Worm (Caenorhabditis elegans): Measurements from ENCODE around the gene bcs-1.

DNA sequence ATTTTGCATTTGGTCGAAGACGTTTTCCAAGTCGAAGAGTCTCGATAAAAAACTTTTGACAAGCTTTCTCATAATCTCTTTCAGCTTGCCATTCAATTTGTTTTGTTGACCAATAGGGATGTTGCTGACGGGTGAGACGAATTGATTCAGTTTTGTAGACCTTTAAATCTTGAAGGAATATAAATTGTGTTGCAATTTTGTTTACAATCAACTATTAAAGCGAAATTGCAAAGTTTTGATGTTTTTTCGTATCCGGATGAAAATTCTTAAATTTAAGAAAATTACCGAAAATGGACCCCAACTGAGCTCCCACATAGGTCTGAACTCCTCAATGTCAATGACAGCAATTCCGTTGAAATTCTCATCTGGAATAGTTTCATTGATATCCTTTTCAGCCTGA is 45.3 kb downstream of the bcs-1 start:
- no peak for TF ChIP-seq pha-4 (tag; optimal IDR thresholded peaks at IDR 0.05)
- no peak for TF ChIP-seq somi-1 (GFP tag; optimal IDR thresholded peaks at IDR 0.05)
- no peak for TF ChIP-seq nhr-80 (tag; optimal IDR thresholded peaks at IDR 0.05)
- TF ChIP-seq B0035.1 (tag; optimal IDR thresholded peaks at IDR 0.05), result no peak
- TF ChIP-seq rpc-1 (optimal IDR thresholded peaks at IDR 0.05), result no peak
- TF ChIP-seq rpc-1 (tag; optimal IDR thresholded peaks at IDR 0.05), result no peak
- no peak for TF ChIP-seq lin-40 (tag; optimal IDR thresholded peaks at IDR 0.05)
- TF ChIP-seq ama-1 (optimal IDR thresholded peaks at IDR 0.05), result no peak
- TF ChIP-seq ama-1 (GFP tag; optimal IDR thresholded peaks at IDR 0.05), result no peak
- no peak for TF ChIP-seq F52B5.7 (tag; optimal IDR thresholded peaks at IDR 0.05)
- no peak for TF ChIP-seq xnd-1 (tag; optimal IDR thresholded peaks at IDR 0.05)
- TF ChIP-seq ztf-18 (tag; optimal IDR thresholded peaks at IDR 0.05), result no peak

Data from whole organism, young adult.